Fruit fly (Drosophila melanogaster) whole organism, adult: ENCODE results near the gene EloB.

Experiments used
- CG11617 ChIP-seq: fragments of 200-800 bp; sonication (Bioruptor generic); optimal IDR thresholded peaks from 2 replicates; lab custom pipeline; 2017; ENCODE audit warnings: mild to moderate bottlenecking, missing biosample characterization, missing genetic modification reagents, missing genetic modification characterization
- CG12768 ChIP-seq: fragments of 200-800 bp; sonication (Bioruptor generic); optimal IDR thresholded peaks from 2 replicates; lab custom pipeline; 2017; ENCODE audit warnings: missing biosample characterization, missing genetic modification characterization, mild to moderate bottlenecking, moderate library complexity, missing genetic modification reagents
- CG14711 ChIP-seq: fragments of 200-800 bp; sonication (Bioruptor generic); optimal IDR thresholded peaks from 2 replicates; lab custom pipeline; 2018; ENCODE audit warnings: missing biosample characterization, mild to moderate bottlenecking, missing genetic modification characterization, moderate library complexity
- CG5204 ChIP-seq: fragments of 200-800 bp; sonication (Bioruptor generic); optimal IDR thresholded peaks from 2 replicates; lab custom pipeline; 2016; ENCODE audit warnings: missing biosample characterization, missing genetic modification characterization
- CG7045 ChIP-seq: fragments of 200-800 bp; sonication (Bioruptor generic); optimal IDR thresholded peaks from 2 replicates; lab custom pipeline; 2017; ENCODE audit warnings: missing biosample characterization, mild to moderate bottlenecking, missing genetic modification characterization
- Crg-1 ChIP-seq: fragments of 200-800 bp; sonication (Bioruptor generic); optimal IDR thresholded peaks from 2 replicates; lab custom pipeline; 2016; ENCODE audit warnings: missing biosample characterization, missing genetic modification characterization
- Mnt ChIP-seq: fragments of 200-800 bp; sonication (Bioruptor generic); optimal IDR thresholded peaks from 2 replicates; lab custom pipeline; 2016; ENCODE audit warnings: missing biosample characterization, mild to moderate bottlenecking, missing genetic modification characterization
- bab1 ChIP-seq: fragments of 200-800 bp; sonication (Bioruptor generic); optimal IDR thresholded peaks from 3 replicates; lab custom pipeline; 2019; ENCODE audit warnings: missing biosample characterization, mild to moderate bottlenecking, missing genetic modification characterization, moderate library complexity
- cic ChIP-seq: fragments of 200-800 bp; sonication (Bioruptor generic); optimal IDR thresholded peaks from 2 replicates; lab custom pipeline; 2017; ENCODE audit warnings: missing biosample characterization, mild to moderate bottlenecking, missing genetic modification characterization, moderate library complexity
- kay ChIP-seq: fragments of 200-800 bp; sonication (Bioruptor generic); peaks from one replicate; lab custom pipeline; 2016; ENCODE audit warnings: missing biosample characterization, missing genetic modification characterization, borderline replicate concordance
- ovo ChIP-seq: fragments of 200-800 bp; sonication (Bioruptor generic); optimal IDR thresholded peaks from 2 replicates; lab custom pipeline; 2016; ENCODE audit warnings: missing biosample characterization, missing genetic modification characterization
- pad ChIP-seq: fragments of 200-800 bp; sonication (Bioruptor generic); optimal IDR thresholded peaks from 3 replicates; lab custom pipeline; 2017; ENCODE audit warnings: missing biosample characterization, missing genetic modification characterization, mild to moderate bottlenecking, moderate library complexity, missing genetic modification reagents
- tj ChIP-seq: fragments of 200-800 bp; sonication (Bioruptor generic); optimal IDR thresholded peaks from 3 replicates; lab custom pipeline; 2017; ENCODE audit warnings: missing biosample characterization, mild to moderate bottlenecking, missing genetic modification characterization, moderate library complexity
- toe ChIP-seq: fragments of 200-800 bp; sonication (Bioruptor generic); optimal IDR thresholded peaks from 2 replicates; lab custom pipeline; 2016; ENCODE audit warnings: missing biosample characterization, missing genetic modification characterization

DNA sequence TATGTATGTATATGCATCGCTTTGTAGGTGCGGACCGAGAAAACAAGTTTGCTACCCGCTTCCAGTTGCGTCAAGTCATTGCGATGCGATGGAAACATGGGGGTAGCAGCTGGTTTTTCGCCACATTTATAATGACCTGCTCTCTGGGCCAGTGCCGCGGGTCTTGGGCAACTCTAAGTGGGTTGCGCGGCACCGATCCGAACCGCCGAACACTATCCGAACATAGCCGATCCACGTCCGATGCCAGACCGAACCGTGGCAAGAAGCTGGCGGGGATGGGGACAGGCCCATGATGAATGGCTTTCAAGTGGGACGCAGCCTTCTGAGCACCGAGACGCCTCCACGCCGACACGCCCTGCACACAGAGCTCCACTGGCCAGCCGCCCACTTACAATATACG lies 24.4 kb upstream of the EloB start:
- TF ChIP-seq Mnt (no peak), ovo (GFP tag; lab: Kevin White, UChicago) (no peak), CG7045 (no peak), CG12768 (GFP tag; lab: Kevin White, UChicago) (no peak), Crg-1 (GFP tag; lab: Kevin White, UChicago) (no peak), toe (GFP tag; lab: Kevin White, UChicago) (no peak), CG14711 (tag; lab: Kevin White, UChicago) (no peak), tj (GFP tag; lab: Kevin White, UChicago) (no peak), bab1 (GFP tag; lab: Kevin White, UChicago) (no peak), CG5204 (no peak), kay (GFP tag; lab: Kevin White, UChicago) (no peak), cic (GFP tag; lab: Kevin White, UChicago) (no peak), CG11617 (GFP tag; lab: Kevin White, UChicago) (no peak), pad (GFP tag; lab: Kevin White, UChicago) (no peak)
